Worm (Caenorhabditis elegans): Measurements from ENCODE around the gene iffb-1.

iffb-1 gene

ce11 chrIII:2324703-2325102 lies 10.5 kb downstream of the iffb-1 start:
- no peak for TF ChIP-seq lsy-12 (tag; optimal IDR thresholded peaks at IDR 0.05)
- TF ChIP-seq nfya-1 (tag; optimal IDR thresholded peaks at IDR 0.05; ENCODE audit: insufficient read depth) = peak; percentile 89

ce11 chrIII:2328612-2329011 lies 14.4 kb downstream of the iffb-1 start:
- TF ChIP-seq ztf-11 (tag; optimal IDR thresholded peaks at IDR 0.05) (no peak), tbx-2 (tag; optimal IDR thresholded peaks at IDR 0.05) (no peak), ceh-28 (tag; optimal IDR thresholded peaks at IDR 0.05) (peak; percentile 86)

- TF ChIP-seq ztf-4 (tag; optimal IDR thresholded peaks at IDR 0.05) = no peak
- TF ChIP-seq lin-39 (tag; optimal IDR thresholded peaks at IDR 0.05) = no peak
- no peak for TF ChIP-seq fkh-10 (GFP tag; optimal IDR thresholded peaks at IDR 0.05)
- no peak for TF ChIP-seq skn-1 (tag; optimal IDR thresholded peaks at IDR 0.05)
- no peak for TF ChIP-seq elt-1 (tag; optimal IDR thresholded peaks at IDR 0.05)
- TF ChIP-seq daf-12 (tag; optimal IDR thresholded peaks at IDR 0.05) = no peak
- TF ChIP-seq nhr-76 (tag; optimal IDR thresholded peaks at IDR 0.05) = no peak
- TF ChIP-seq eor-1 (tag; optimal IDR thresholded peaks at IDR 0.05) = no peak
Observed at ce11 chrIII:2329336-2329735, 15.1 kb downstream of the iffb-1 start, which contains the start of gene Y54F10BM.12. TSS of gene Y54F10BM.12 (minus strand) at chrIII:2329679.

ce11 chrIII:2330389-2330788 lies 16.2 kb downstream of the iffb-1 start:
- TF ChIP-seq ceh-82 (tag; optimal IDR thresholded peaks at IDR 0.05) = no peak
- no peak for TF ChIP-seq ceh-16 (tag; optimal IDR thresholded peaks at IDR 0.05)
- TF ChIP-seq nhr-28 (tag; optimal IDR thresholded peaks at IDR 0.05) = no peak
- no peak for TF ChIP-seq sea-2 (GFP tag; optimal IDR thresholded peaks at IDR 0.05)
- TF ChIP-seq mdl-1 (tag; optimal IDR thresholded peaks at IDR 0.05) = no peak
- no peak for TF ChIP-seq skn-1 (tag; optimal IDR thresholded peaks at IDR 0.05)

- TF ChIP-seq fkh-2 (tag; optimal IDR thresholded peaks at IDR 0.05) = no peak
- no peak for TF ChIP-seq skn-1 (tag; optimal IDR thresholded peaks at IDR 0.05)
- TF ChIP-seq ZK546.5 (tag; optimal IDR thresholded peaks at IDR 0.05) = no peak
- peak; percentile 2 for TF ChIP-seq lin-39 (tag; optimal IDR thresholded peaks at IDR 0.05)
- no peak for TF ChIP-seq ceh-9 (tag; optimal IDR thresholded peaks at IDR 0.05)
- no peak for TF ChIP-seq egl-5 (tag; optimal IDR thresholded peaks at IDR 0.05)
- no peak for TF ChIP-seq nhr-12 (tag; optimal IDR thresholded peaks at IDR 0.05)
- no peak for TF ChIP-seq eor-1 (tag; optimal IDR thresholded peaks at IDR 0.05)
- no peak for TF ChIP-seq ceh-16 (tag; optimal IDR thresholded peaks at IDR 0.05)
- TF ChIP-seq ceh-82 (tag; optimal IDR thresholded peaks at IDR 0.05) = no peak
- TF ChIP-seq lin-15B (tag; optimal IDR thresholded peaks at IDR 0.05) = peak; percentile 73
- no peak for TF ChIP-seq nhr-77 (tag; optimal IDR thresholded peaks at IDR 0.05)
- no peak for TF ChIP-seq nhr-25 (tag; optimal IDR thresholded peaks at IDR 0.05)
- TF ChIP-seq elt-3 (tag; optimal IDR thresholded peaks at IDR 0.05) = no peak
- TF ChIP-seq tbx-2 (tag; optimal IDR thresholded peaks at IDR 0.05) = no peak
- TF ChIP-seq hmg-11 (tag; optimal IDR thresholded peaks at IDR 0.05) = peak; percentile 8
- no peak for TF ChIP-seq zag-1 (tag; optimal IDR thresholded peaks at IDR 0.05)
- TF ChIP-seq ceh-28 (tag; optimal IDR thresholded peaks at IDR 0.05) = no peak
- TF ChIP-seq nfya-1 (tag; optimal IDR thresholded peaks at IDR 0.05; ENCODE audit: insufficient read depth) = peak; percentile 30
Observed at ce11 chrIII:2331033-2331625, 16.9 kb downstream of the iffb-1 start, which contains the start of the genes Y54F10BM.13 and ppm-1.D. TSS of gene Y54F10BM.13 (minus strand) at chrIII:2331083. TSS of gene ppm-1.D (plus strand) at chrIII:2331572.

ce11 chrIII:2343273-2343672 lies 29.0 kb downstream of the iffb-1 start, which contains the start of gene phf-5:
TSS of gene phf-5 (plus strand) at chrIII:2343573.
- TF ChIP-seq nhr-76 (tag; optimal IDR thresholded peaks at IDR 0.05) (no peak), daf-12 (tag; optimal IDR thresholded peaks at IDR 0.05) (no peak), jun-1 (tag; optimal IDR thresholded peaks at IDR 0.05) (no peak), unc-62 (GFP tag; optimal IDR thresholded peaks at IDR 0.05) (no peak), aly-2 (tag; optimal IDR thresholded peaks at IDR 0.05) (no peak), mml-1 (tag; optimal IDR thresholded peaks at IDR 0.05) (no peak), R02D3.7 (tag; optimal IDR thresholded peaks at IDR 0.05) (no peak), ama-1 (optimal IDR thresholded peaks at IDR 0.05) (no peak), nhr-12 (tag; optimal IDR thresholded peaks at IDR 0.05) (no peak), snpc-4 (tag; optimal IDR thresholded peaks at IDR 0.05) (no peak), nhr-23 (tag; optimal IDR thresholded peaks at IDR 0.05) (no peak), nhr-237 (tag; optimal IDR thresholded peaks at IDR 0.05) (no peak)

All from whole organism, L3 larva.